Worm (Caenorhabditis elegans): Measurements from ENCODE around the gene lips-11.

- TF ChIP-seq him-1 (tag; optimal IDR thresholded peaks at IDR 0.05) = no peak
- no peak for TF ChIP-seq dao-5 (tag; optimal IDR thresholded peaks at IDR 0.05)
- no peak for TF ChIP-seq W03F9.2 (tag; optimal IDR thresholded peaks at IDR 0.05)
These were observed 27.8 kb upstream of the lips-11 start for ce11 chrII:1138618-1139017.

All from whole organism, L4/young adult.